Fruit fly (Drosophila melanogaster): ENCODE measurements around the gene ftz-f1.

DNA sequence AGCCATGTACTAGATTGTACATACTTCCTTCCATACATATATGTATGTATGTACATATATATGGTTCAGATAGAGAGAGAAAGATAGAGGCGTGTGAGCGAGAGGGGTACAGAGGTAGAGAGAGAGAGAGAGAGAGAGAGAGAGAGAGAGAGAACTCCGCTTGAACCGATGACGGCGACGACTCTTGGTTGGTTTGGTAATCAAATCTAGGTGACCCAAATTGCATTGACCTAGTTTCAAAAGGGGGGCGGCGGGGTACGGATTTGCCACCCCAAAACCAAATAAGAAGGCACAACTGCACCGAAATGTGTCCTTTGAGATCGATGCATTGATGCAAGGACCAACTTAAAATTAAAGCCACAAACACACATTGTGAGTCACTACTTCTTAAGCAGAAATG is 13.2 kb downstream of the ftz-f1 start:
- no peak for TF ChIP-seq CG17806 (tag; optimal IDR thresholded peaks at IDR 0.05)
- TF ChIP-seq CG14655 (GFP tag; optimal IDR thresholded peaks at IDR 0.05): no peak
- TF ChIP-seq EcR (GFP tag; optimal IDR thresholded peaks at IDR 0.05): no peak
- no peak for TF ChIP-seq CG15710 (tag; optimal IDR thresholded peaks at IDR 0.05)
- no peak for TF ChIP-seq gl (tag; optimal IDR thresholded peaks at IDR 0.05)
- no peak for TF ChIP-seq CG12605 (GFP tag; IDR thresholded peaks at IDR 0.05)
- no peak for TF ChIP-seq Ets98B (GFP tag; IDR thresholded peaks at IDR 0.05)
- no peak for TF ChIP-seq CG13204 (GFP tag; optimal IDR thresholded peaks at IDR 0.05)
- TF ChIP-seq CG32121 (GFP tag; IDR thresholded peaks at IDR 0.05): no peak
- TF ChIP-seq CG4496 (GFP tag; IDR thresholded peaks at IDR 0.05): no peak
- TF ChIP-seq Snoo (tag; optimal IDR thresholded peaks at IDR 0.05): no peak
